Worm (Caenorhabditis elegans) whole organism, dauer: Measurements from ENCODE around the gene pph-1.

Experiments
- unc-62 ChIP-seq: sonication (generic microtip); optimal IDR thresholded peaks from 2 replicates; lab custom pipeline; 2017; ENCODE audit warnings: missing biosample characterization, missing genetic modification reagents, missing genetic modification characterization

pph-1 gene

ce11 chrV:10682122-10682521 lies 20.2 kb upstream of the pph-1 start, which contains the start of gene gsp-1:
gsp-1 (plus strand) TSS chrV:10682422.
- TF ChIP-seq unc-62 (GFP tag; lab: Kevin White, UChicago): no peak

- TF ChIP-seq unc-62 (GFP tag; lab: Kevin White, UChicago): no peak
These were observed 18.9 kb upstream of the pph-1 start for ce11 chrV:10683458-10683857.

- TF ChIP-seq unc-62 (GFP tag; lab: Kevin White, UChicago): no peak
These were observed 17.6 kb upstream of the pph-1 start for ce11 chrV:10684748-10685147.

- TF ChIP-seq unc-62 (GFP tag; lab: Kevin White, UChicago): no peak
These were observed 14.7 kb upstream of the pph-1 start, which contains the start of gene F29F11.20 for ce11 chrV:10687601-10688000. F29F11.20 (plus strand) TSS chrV:10687901.

- no peak for TF ChIP-seq unc-62 (GFP tag; lab: Kevin White, UChicago)
These were observed 11.0 kb upstream of the pph-1 start for ce11 chrV:10691313-10691712.

ce11 chrV:10693749-10694148 lies 8.6 kb upstream of the pph-1 start:
- no peak for TF ChIP-seq unc-62 (GFP tag; lab: Kevin White, UChicago)

- no peak for TF ChIP-seq unc-62 (GFP tag; lab: Kevin White, UChicago)
These were observed 7.2 kb upstream of the pph-1 start, which contains the start of gene C05A2.4 for ce11 chrV:10695181-10695580. C05A2.4 (plus strand) TSS chrV:10695481.

- no peak for TF ChIP-seq unc-62 (GFP tag; lab: Kevin White, UChicago)
These were observed 3.2 kb upstream of the pph-1 start for ce11 chrV:10699122-10699521.

- TF ChIP-seq unc-62 (GFP tag; lab: Kevin White, UChicago): no peak
These were observed 561 bp downstream of the pph-1 start for ce11 chrV:10702910-10703309.

ce11 chrV:10708346-10708745 lies 6.0 kb downstream of the pph-1 start:
- no peak for TF ChIP-seq unc-62 (GFP tag; lab: Kevin White, UChicago)

- no peak for TF ChIP-seq unc-62 (GFP tag; lab: Kevin White, UChicago)
These were observed 7.0 kb downstream of the pph-1 start for ce11 chrV:10709385-10709784.

- no peak for TF ChIP-seq unc-62 (GFP tag; lab: Kevin White, UChicago)
These were observed 8.7 kb downstream of the pph-1 start for ce11 chrV:10711004-10711403.

ce11 chrV:10711829-10712607 lies 9.7 kb downstream of the pph-1 start:
- no peak for TF ChIP-seq unc-62 (GFP tag; lab: Kevin White, UChicago)

ce11 chrV:10712608-10712900 lies 10.2 kb downstream of the pph-1 start:
- TF ChIP-seq unc-62 (GFP tag; lab: Kevin White, UChicago): no peak

- TF ChIP-seq unc-62 (GFP tag; lab: Kevin White, UChicago): no peak
These were observed 11.4 kb downstream of the pph-1 start for ce11 chrV:10713704-10714239.

- TF ChIP-seq unc-62 (GFP tag; lab: Kevin White, UChicago): no peak
These were observed 12.3 kb downstream of the pph-1 start for ce11 chrV:10714630-10715029.
